Worm (Caenorhabditis elegans) whole organism, young adult: Measurements from ENCODE around the gene T28D6.5.

Source experiments
- B0035.1 ChIP-seq: sonication (generic microtip); optimal IDR thresholded peaks from 2 replicates; lab custom pipeline; 2016; ENCODE audit warnings: missing genetic modification characterization, mild to moderate bottlenecking, missing compliant biosample characterization, missing genotype, missing genetic modification reagents
- B0261.1 ChIP-seq: sonication (generic microtip); optimal IDR thresholded peaks from 2 replicates; lab custom pipeline; 2016; ENCODE audit warnings: mild to moderate bottlenecking, missing genetic modification characterization, moderate library complexity, missing compliant biosample characterization
- F33H1.4 ChIP-seq: fragments of 200-800 bp; sonication (Bioruptor generic); IDR thresholded peaks from 2 replicates; pipeline ENCODE4 v1.3.6; 2022; ENCODE audit warnings: missing genetic modification reagents, missing genetic modification characterization, missing compliant biosample characterization
- F49E8.2 ChIP-seq: sonication (generic microtip); optimal IDR thresholded peaks from 3 replicates; lab custom pipeline; 2017; ENCODE audit warnings: missing genetic modification characterization, mild to moderate bottlenecking, missing compliant biosample characterization, antibody characterized with exemption, moderate library complexity; ENCODE audit not compliant: insufficient read depth
- F57A8.1 ChIP-seq: fragments of 200-800 bp; sonication (Bioruptor generic); optimal IDR thresholded peaks from 2 replicates; lab custom pipeline; 2018; ENCODE audit warnings: mild to moderate bottlenecking, missing genetic modification characterization, moderate library complexity, missing compliant biosample characterization
- T07F8.4 ChIP-seq: sonication (generic microtip); optimal IDR thresholded peaks from 2 replicates; lab custom pipeline; 2016; ENCODE audit warnings: mild to moderate bottlenecking, missing genetic modification characterization, moderate library complexity, missing compliant biosample characterization
- Y53G8AR.9 ChIP-seq: fragments of 200-800 bp; sonication (Bioruptor generic); conservative IDR thresholded peaks from 2 replicates; pipeline ENCODE4 v1.3.6; 2022; ENCODE audit warnings: missing genetic modification reagents, missing genetic modification characterization, missing compliant biosample characterization
- Y67H2A.10 ChIP-seq: fragments of 200-800 bp; sonication (Bioruptor generic); conservative IDR thresholded peaks from 2 replicates; pipeline ENCODE4 v1.3.6; 2022; ENCODE audit warnings: missing genetic modification reagents, missing genetic modification characterization, missing compliant biosample characterization
- ZK185.1 ChIP-seq: sonication (generic microtip); optimal IDR thresholded peaks from 2 replicates; lab custom pipeline; 2016; ENCODE audit warnings: mild to moderate bottlenecking, missing genetic modification characterization, missing compliant biosample characterization; ENCODE audit not compliant: poor library complexity, severe bottlenecking
- aptf-2 ChIP-seq: fragments of 200-800 bp; sonication (Bioruptor generic); conservative IDR thresholded peaks from 2 replicates; pipeline ENCODE4 v1.3.6; 2022; ENCODE audit warnings: missing genetic modification reagents, missing genetic modification characterization, missing compliant biosample characterization
- atf-7 ChIP-seq: sonication (generic microtip); optimal IDR thresholded peaks from 2 replicates; lab custom pipeline; 2017; ENCODE audit warnings: mild to moderate bottlenecking, missing genetic modification characterization, missing compliant biosample characterization
- attf-3 ChIP-seq: fragments of 200-800 bp; sonication (Bioruptor generic); conservative IDR thresholded peaks from 2 replicates; pipeline ENCODE4 v1.3.6; 2022; ENCODE audit warnings: missing genetic modification reagents, missing genetic modification characterization, missing compliant biosample characterization
- bed-1 ChIP-seq: fragments of 200-800 bp; sonication (Bioruptor generic); IDR thresholded peaks from 2 replicates; pipeline ENCODE4 v1.3.6; 2022; ENCODE audit warnings: missing genetic modification reagents, missing genetic modification characterization, missing compliant biosample characterization
- ccch-3 ChIP-seq: fragments of 200-800 bp; sonication (Bioruptor generic); optimal IDR thresholded peaks from 2 replicates; lab custom pipeline; 2018; ENCODE audit warnings: mild to moderate bottlenecking, missing genetic modification characterization, missing compliant biosample characterization
- cebp-1 ChIP-seq, 2 experiments: fragments of 200-800 bp in 1 of 2; sonication (Bioruptor generic) in 1 of 2; sonication (generic microtip) in 1 of 2; IDR thresholded peaks in 1 of 2; optimal IDR thresholded peaks in 1 of 2; 2 replicates each; pipeline versions ENCODE4 v1.3.6 to Lab custom; 2017 to 2022; ENCODE audit warnings: missing compliant biosample characterization in 2 of 2, missing genetic modification characterization in 2 of 2, mild to moderate bottlenecking in 1 of 2, missing genetic modification reagents in 1 of 2, moderate library complexity in 1 of 2
- ceh-79 ChIP-seq: sonication (generic microtip); optimal IDR thresholded peaks from 2 replicates; lab custom pipeline; 2017; ENCODE audit warnings: mild to moderate bottlenecking, missing genetic modification characterization, missing compliant biosample characterization
- dox-1 ChIP-seq: fragments of 200-800 bp; sonication (Bioruptor generic); IDR thresholded peaks from 2 replicates; pipeline ENCODE4 v1.3.6; 2022; ENCODE audit warnings: missing genetic modification reagents, missing genetic modification characterization, missing compliant biosample characterization
- dpl-1 ChIP-seq: fragments of 150-350 bp; optimal IDR thresholded peaks from 2 replicates; lab custom pipeline; 2014; ENCODE audit warnings: missing biosample characterization, missing genetic modification reagents, missing genetic modification characterization
- egl-44 ChIP-seq: fragments of 200-800 bp; sonication (Bioruptor generic); IDR thresholded peaks from 2 replicates; pipeline ENCODE4 v1.3.6; 2022; ENCODE audit warnings: missing genetic modification reagents, missing genetic modification characterization, missing compliant biosample characterization
- egrh-3 ChIP-seq: fragments of 200-800 bp; sonication (Bioruptor generic); IDR thresholded peaks from 2 replicates; pipeline ENCODE4 v1.3.6; 2022; ENCODE audit warnings: missing genetic modification reagents, missing genetic modification characterization, missing compliant biosample characterization
- ekl-4 ChIP-seq: fragments of 200-800 bp; sonication (Bioruptor generic); IDR thresholded peaks from 2 replicates; pipeline ENCODE4 v1.3.6; 2022; ENCODE audit warnings: missing genetic modification reagents, missing genetic modification characterization, missing compliant biosample characterization
- ets-4 ChIP-seq: fragments of 200-800 bp; sonication (Bioruptor generic); optimal IDR thresholded peaks from 2 replicates; lab custom pipeline; 2018; ENCODE audit warnings: mild to moderate bottlenecking, missing genetic modification characterization, missing compliant biosample characterization
- hlh-12 ChIP-seq: sonication (generic microtip); optimal IDR thresholded peaks from 2 replicates; lab custom pipeline; 2016; ENCODE audit warnings: missing genetic modification characterization, missing compliant biosample characterization
- hlh-26 ChIP-seq: fragments of 200-800 bp; sonication (Bioruptor generic); conservative IDR thresholded peaks from 2 replicates; pipeline ENCODE4 v1.3.6; 2022; ENCODE audit warnings: missing genetic modification reagents, missing genetic modification characterization, missing compliant biosample characterization
- hmg-20 ChIP-seq: fragments of 200-800 bp; sonication (Bioruptor generic); IDR thresholded peaks from 2 replicates; pipeline ENCODE4 v1.3.6; 2022; ENCODE audit warnings: missing genetic modification reagents, missing genetic modification characterization, missing compliant biosample characterization
- hrde-1 ChIP-seq: sonication (generic microtip); optimal IDR thresholded peaks from 2 replicates; lab custom pipeline; 2016; ENCODE audit warnings: missing genetic modification characterization, mild to moderate bottlenecking, missing compliant biosample characterization, moderate library complexity, missing genotype, missing genetic modification reagents, borderline replicate concordance
- lin-40 ChIP-seq: sonication (generic microtip); optimal IDR thresholded peaks from 2 replicates; lab custom pipeline; 2016; ENCODE audit warnings: missing genetic modification characterization, mild to moderate bottlenecking, missing compliant biosample characterization, missing genotype, missing genetic modification reagents
- lsl-1 ChIP-seq: fragments of 200-800 bp; sonication (Bioruptor generic); optimal IDR thresholded peaks from 2 replicates; lab custom pipeline; 2018; ENCODE audit warnings: mild to moderate bottlenecking, missing genetic modification characterization, moderate library complexity, missing compliant biosample characterization
- madf-6 ChIP-seq: fragments of 200-800 bp; sonication (Bioruptor generic); IDR thresholded peaks from 2 replicates; pipeline ENCODE4 v1.3.6; 2022; ENCODE audit warnings: missing genetic modification reagents, missing genetic modification characterization, missing compliant biosample characterization
- madf-8 ChIP-seq: fragments of 200-800 bp; sonication (Bioruptor generic); conservative IDR thresholded peaks from 2 replicates; pipeline ENCODE4 v1.3.6; 2022; ENCODE audit warnings: missing genetic modification reagents, missing genetic modification characterization, missing compliant biosample characterization
- nhr-90 ChIP-seq: sonication (generic microtip); optimal IDR thresholded peaks from 2 replicates; lab custom pipeline; 2016; ENCODE audit warnings: missing genotype, mild to moderate bottlenecking, missing genetic modification characterization, missing compliant biosample characterization
- pha-4 ChIP-seq: fragments of 150-350 bp; sonication (generic microtip); optimal IDR thresholded peaks from 2 replicates; lab custom pipeline; 2014; ENCODE audit warnings: missing biosample characterization, missing genetic modification reagents, missing genetic modification characterization
- rec-8 ChIP-seq, 2 experiments: sonication (generic microtip); optimal IDR thresholded peaks; 2 replicates each; lab custom pipeline; 2016; ENCODE audit warnings: mild to moderate bottlenecking in 2 of 2, missing genetic modification characterization in 2 of 2, missing genetic modification reagents in 2 of 2, missing genotype in 2 of 2, missing biosample characterization in 1 of 2, missing compliant biosample characterization in 1 of 2, moderate library complexity in 1 of 2
- repo-1 ChIP-seq: sonication (generic microtip); optimal IDR thresholded peaks from 2 replicates; lab custom pipeline; 2017; ENCODE audit warnings: mild to moderate bottlenecking, missing genetic modification characterization, missing compliant biosample characterization
- rpc-1 ChIP-seq, 2 experiments: fragments of 150-350 bp in 1 of 2; sonication (generic microtip) in 1 of 2; optimal IDR thresholded peaks; 2 replicates each; lab custom pipeline; 2014 to 2018; ENCODE audit warnings: missing biosample characterization in 1 of 2, missing genetic modification characterization in 1 of 2, missing genetic modification reagents in 1 of 2, missing genotype in 1 of 2
- snpc-3.4 ChIP-seq: sonication (generic microtip); optimal IDR thresholded peaks from 2 replicates; lab custom pipeline; 2017; ENCODE audit warnings: missing genetic modification characterization, mild to moderate bottlenecking, missing compliant biosample characterization, antibody characterized with exemption, moderate library complexity, missing genotype, missing genetic modification reagents
- somi-1 ChIP-seq: fragments of 200-800 bp; sonication (Bioruptor generic); optimal IDR thresholded peaks from 2 replicates; lab custom pipeline; 2018; ENCODE audit warnings: mild to moderate bottlenecking, missing genetic modification characterization, missing compliant biosample characterization
- sptf-2 ChIP-seq: fragments of 200-800 bp; sonication (Bioruptor generic); optimal IDR thresholded peaks from 2 replicates; lab custom pipeline; 2018; ENCODE audit warnings: mild to moderate bottlenecking, missing genetic modification characterization, missing compliant biosample characterization
- tlf-1 ChIP-seq: fragments of 200-800 bp; sonication (Bioruptor generic); optimal IDR thresholded peaks from 2 replicates; lab custom pipeline; 2018; ENCODE audit warnings: mild to moderate bottlenecking, missing genetic modification characterization, missing compliant biosample characterization
- unc-62 ChIP-seq: fragments of 150-350 bp; optimal IDR thresholded peaks from 2 replicates; lab custom pipeline; 2014; ENCODE audit warnings: missing biosample characterization, missing genetic modification reagents, missing genetic modification characterization
- xnd-1 ChIP-seq: sonication (generic microtip); optimal IDR thresholded peaks from 2 replicates; lab custom pipeline; 2016; ENCODE audit warnings: missing genotype, missing genetic modification reagents, missing genetic modification characterization, missing compliant biosample characterization
- zfh-2 ChIP-seq: fragments of 200-800 bp; sonication (Bioruptor generic); conservative IDR thresholded peaks from 2 replicates; pipeline ENCODE4 v1.3.6; 2022; ENCODE audit warnings: missing genetic modification reagents, missing genetic modification characterization, missing compliant biosample characterization
- ztf-25 ChIP-seq: fragments of 200-800 bp; sonication (Bioruptor generic); IDR thresholded peaks from 2 replicates; pipeline ENCODE4 v1.3.6; 2022; ENCODE audit warnings: missing genetic modification reagents, missing genetic modification characterization, missing compliant biosample characterization
- ztf-26 ChIP-seq: sonication (generic microtip); optimal IDR thresholded peaks from 2 replicates; lab custom pipeline; 2017; ENCODE audit warnings: missing genetic modification characterization, missing compliant biosample characterization
- ztf-28 ChIP-seq: fragments of 200-800 bp; sonication (Bioruptor generic); IDR thresholded peaks from 2 replicates; pipeline ENCODE4 v1.3.6; 2022; ENCODE audit warnings: missing genetic modification reagents, missing genetic modification characterization, missing compliant biosample characterization
- ztf-3 ChIP-seq: fragments of 200-800 bp; sonication (Bioruptor generic); optimal IDR thresholded peaks from 2 replicates; lab custom pipeline; 2018; ENCODE audit warnings: mild to moderate bottlenecking, missing genetic modification characterization, missing compliant biosample characterization

The T28D6.5 gene

DNA sequence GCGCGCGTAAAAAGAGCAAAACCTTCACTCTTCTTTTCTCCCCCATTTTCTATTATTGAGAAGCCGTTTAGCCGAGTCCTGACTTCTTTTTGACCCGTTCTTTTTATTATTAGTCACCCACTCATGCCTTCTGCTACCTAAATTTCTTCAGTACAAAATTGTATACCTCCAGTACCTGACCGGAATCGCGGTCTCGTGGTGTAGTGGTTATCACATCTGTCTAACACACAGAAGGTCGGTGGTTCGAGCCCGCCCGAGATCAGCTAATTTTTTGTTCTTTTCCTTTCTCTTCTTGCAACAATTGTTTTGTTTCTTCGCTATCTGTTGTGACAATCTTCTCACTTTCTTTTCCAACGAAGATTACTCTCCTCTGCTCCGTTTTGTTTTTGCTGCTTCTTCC, 19.4 kb downstream of the T28D6.5 start (continued):
- TF ChIP-seq cebp-1 (GFP tag; IDR thresholded peaks at IDR 0.05; lab: Robert Waterston, UW) (no peak), cebp-1 (tag; optimal IDR thresholded peaks at IDR 0.05; lab: Kevin White, UChicago) (peak; percentile 32), ztf-3 (GFP tag; lab: Kevin White, UChicago) (no peak), zfh-2 (GFP tag; lab: Robert Waterston, UW) (no peak), nhr-90 (peak; percentile 37), ZK185.1 (no peak), B0035.1 (tag; lab: Kevin White, UChicago) (peak; percentile 2), sptf-2 (GFP tag; lab: Kevin White, UChicago) (no peak), ceh-79 (tag; lab: Kevin White, UChicago) (no peak), ztf-28 (GFP tag; lab: Robert Waterston, UW) (0 out of 2 replicates have a peak, but pooled peaks have one; percentile 49), madf-8 (GFP tag; lab: Robert Waterston, UW) (no peak), B0261.1 (peak; percentile 73), xnd-1 (tag; lab: Kevin White, UChicago) (no peak), lin-40 (tag; lab: Kevin White, UChicago) (peak; percentile 15), aptf-2 (GFP tag; lab: Robert Waterston, UW) (no peak), hmg-20 (GFP tag; lab: Robert Waterston, UW) (no peak), ccch-3 (GFP tag; lab: Kevin White, UChicago) (no peak), atf-7 (tag; lab: Kevin White, UChicago) (no peak), snpc-3.4 (tag; lab: Kevin White, UChicago) (no peak), dpl-1 (no peak), F33H1.4 (no peak; the same call in 1 of the 2 replicates), rec-8 (tag; optimal IDR thresholded peaks at IDR 0.05; lab: Kevin White, UChicago) (no peak), bed-1 (GFP tag; lab: Robert Waterston, UW) (no peak), Y53G8AR.9 (no peak), egrh-3 (GFP tag; lab: Robert Waterston, UW) (0 out of 2 replicates have a peak, but pooled peaks have one; percentile 12), lsl-1 (GFP tag; lab: Kevin White, UChicago) (peak; percentile 36), ztf-26 (tag; lab: Kevin White, UChicago) (no peak), F57A8.1 (no peak)
- TF ChIP-seq, all 124 proteins: peak for 30

DNA sequence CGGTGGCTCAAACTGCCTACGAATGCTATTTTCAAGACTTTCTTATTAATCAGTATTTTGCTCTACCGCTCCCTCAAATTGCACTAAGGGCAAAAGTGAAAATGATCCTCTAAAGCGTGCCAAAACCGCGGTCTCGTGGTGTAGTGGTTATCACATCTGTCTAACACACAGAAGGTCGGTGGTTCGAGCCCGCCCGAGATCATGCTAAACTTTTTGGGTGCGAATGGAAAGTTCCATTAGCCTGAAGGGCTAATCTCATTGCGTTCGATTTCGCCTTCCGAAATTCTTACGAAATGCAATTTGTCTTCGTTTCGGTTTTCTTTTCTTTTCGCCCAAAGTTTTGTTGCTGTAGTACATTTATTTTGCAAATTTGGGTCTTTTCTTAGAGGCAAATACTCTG, 20.0 kb downstream of the T28D6.5 start:
- TF ChIP-seq hrde-1 (tag; lab: Kevin White, UChicago) = no peak
- TF ChIP-seq hlh-26 = no peak
- TF ChIP-seq ZK185.1 = peak; percentile 16
- no peak for TF ChIP-seq hlh-12 (tag; lab: Kevin White, UChicago)
- no peak for TF ChIP-seq ekl-4 (GFP tag; lab: Robert Waterston, UW)
- TF ChIP-seq ztf-25 (GFP tag; lab: Robert Waterston, UW) = peak; percentile 72
- 0 out of 2 replicates have a peak, but pooled peaks have one; percentile 16 for TF ChIP-seq egl-44 (GFP tag; lab: Robert Waterston, UW)
- peak; percentile 63 for TF ChIP-seq B0261.1
- no peak for TF ChIP-seq Y67H2A.10
- no peak for TF ChIP-seq cebp-1 (GFP tag; IDR thresholded peaks at IDR 0.05; lab: Robert Waterston, UW)
- TF ChIP-seq cebp-1 (tag; optimal IDR thresholded peaks at IDR 0.05; lab: Kevin White, UChicago) = peak; percentile 50
- TF ChIP-seq pha-4 = no peak
- TF ChIP-seq madf-6 (GFP tag; lab: Robert Waterston, UW) = 0 out of 2 replicates have a peak, but pooled peaks have one; percentile 38
- no peak for TF ChIP-seq somi-1 (GFP tag; lab: Kevin White, UChicago)
- no peak for TF ChIP-seq ets-4
- no peak for TF ChIP-seq repo-1 (tag; lab: Kevin White, UChicago)
- no peak for TF ChIP-seq Y53G8AR.9
- no peak for TF ChIP-seq attf-3 (GFP tag; lab: Robert Waterston, UW)
- no peak for TF ChIP-seq unc-62 (GFP tag; lab: Kevin White, UChicago)
- TF ChIP-seq F49E8.2 = peak; percentile 30
- peak; percentile 65 for TF ChIP-seq rpc-1 (optimal IDR thresholded peaks at IDR 0.05; lab: Kevin White, UChicago)
- TF ChIP-seq rpc-1 (tag; optimal IDR thresholded peaks at IDR 0.05; lab: Kevin White, UChicago) = peak; percentile 72
- peak; percentile 54; the same call in 1 of the 2 replicates for TF ChIP-seq dox-1 (GFP tag; lab: Robert Waterston, UW)
- TF ChIP-seq T07F8.4 = no peak
- TF ChIP-seq tlf-1 = no peak
